Worm (Caenorhabditis elegans) whole organism, young adult: ENCODE results near the gene ogdh-1.

Experiments
- B0019.2 ChIP-seq: fragments of 200-800 bp; sonication (Bioruptor generic); conservative IDR thresholded peaks from 2 replicates; pipeline ENCODE4 v1.3.6; 2022; ENCODE audit warnings: missing genetic modification reagents, missing genetic modification characterization, missing compliant biosample characterization
- B0261.1 ChIP-seq: sonication (generic microtip); optimal IDR thresholded peaks from 2 replicates; lab custom pipeline; 2016; ENCODE audit warnings: mild to moderate bottlenecking, missing genetic modification characterization, moderate library complexity, missing compliant biosample characterization
- B0336.3 ChIP-seq: fragments of 200-800 bp; sonication (Bioruptor generic); IDR thresholded peaks from 2 replicates; pipeline ENCODE4 v1.3.6; 2022; ENCODE audit warnings: missing genetic modification characterization, missing compliant biosample characterization
- C17E4.6 ChIP-seq: fragments of 200-800 bp; sonication (Bioruptor generic); IDR thresholded peaks from 2 replicates; pipeline ENCODE4 v1.3.6; 2022; ENCODE audit warnings: missing genetic modification reagents, missing genetic modification characterization, missing compliant biosample characterization
- F22D6.2 ChIP-seq: sonication (generic microtip); optimal IDR thresholded peaks from 2 replicates; lab custom pipeline; 2016; ENCODE audit warnings: mild to moderate bottlenecking, missing genetic modification characterization, missing compliant biosample characterization
- F33H1.4 ChIP-seq: fragments of 200-800 bp; sonication (Bioruptor generic); IDR thresholded peaks from 2 replicates; pipeline ENCODE4 v1.3.6; 2022; ENCODE audit warnings: missing genetic modification reagents, missing genetic modification characterization, missing compliant biosample characterization
- F39B2.1 ChIP-seq: fragments of 200-800 bp; sonication (Bioruptor generic); IDR thresholded peaks from 2 replicates; pipeline ENCODE4 v1.3.6; 2022; ENCODE audit warnings: missing genetic modification reagents, missing genetic modification characterization, missing compliant biosample characterization
- F57A8.1 ChIP-seq: fragments of 200-800 bp; sonication (Bioruptor generic); optimal IDR thresholded peaks from 2 replicates; lab custom pipeline; 2018; ENCODE audit warnings: mild to moderate bottlenecking, missing genetic modification characterization, moderate library complexity, missing compliant biosample characterization
- F57C9.4 ChIP-seq: sonication (generic microtip); optimal IDR thresholded peaks from 2 replicates; lab custom pipeline; 2017; ENCODE audit warnings: mild to moderate bottlenecking, missing genetic modification characterization, missing compliant biosample characterization
- K12H6.12 ChIP-seq: fragments of 200-800 bp; sonication (Bioruptor generic); optimal IDR thresholded peaks from 2 replicates; lab custom pipeline; 2018; ENCODE audit warnings: mild to moderate bottlenecking, missing genetic modification characterization, missing compliant biosample characterization
- T07F8.4 ChIP-seq: sonication (generic microtip); optimal IDR thresholded peaks from 2 replicates; lab custom pipeline; 2016; ENCODE audit warnings: mild to moderate bottlenecking, missing genetic modification characterization, moderate library complexity, missing compliant biosample characterization
- Y53F4B.3 ChIP-seq: fragments of 200-800 bp; sonication (Bioruptor generic); IDR thresholded peaks from 2 replicates; pipeline ENCODE4 v1.3.6; 2022; ENCODE audit warnings: missing genetic modification reagents, missing genetic modification characterization, missing compliant biosample characterization
- Y53G8AR.9 ChIP-seq: fragments of 200-800 bp; sonication (Bioruptor generic); conservative IDR thresholded peaks from 2 replicates; pipeline ENCODE4 v1.3.6; 2022; ENCODE audit warnings: missing genetic modification reagents, missing genetic modification characterization, missing compliant biosample characterization
- ZK185.1 ChIP-seq: sonication (generic microtip); optimal IDR thresholded peaks from 2 replicates; lab custom pipeline; 2016; ENCODE audit warnings: mild to moderate bottlenecking, missing genetic modification characterization, missing compliant biosample characterization; ENCODE audit not compliant: poor library complexity, severe bottlenecking
- ama-1 ChIP-seq, 3 experiments: fragments of 150-350 bp in 1 of 3; sonication (generic microtip) in 2 of 3; optimal IDR thresholded peaks; 2 replicates each; lab custom pipeline; 2014 to 2018; ENCODE audit warnings: missing biosample characterization in 2 of 3, missing genetic modification characterization in 2 of 3, missing genetic modification reagents in 2 of 3
- aptf-2 ChIP-seq: fragments of 200-800 bp; sonication (Bioruptor generic); conservative IDR thresholded peaks from 2 replicates; pipeline ENCODE4 v1.3.6; 2022; ENCODE audit warnings: missing genetic modification reagents, missing genetic modification characterization, missing compliant biosample characterization
- ceh-79 ChIP-seq: sonication (generic microtip); optimal IDR thresholded peaks from 2 replicates; lab custom pipeline; 2017; ENCODE audit warnings: mild to moderate bottlenecking, missing genetic modification characterization, missing compliant biosample characterization
- chd-7 ChIP-seq: sonication (generic microtip); optimal IDR thresholded peaks from 2 replicates; lab custom pipeline; 2016; ENCODE audit warnings: mild to moderate bottlenecking, missing genetic modification characterization, moderate library complexity, missing compliant biosample characterization
- dox-1 ChIP-seq: fragments of 200-800 bp; sonication (Bioruptor generic); IDR thresholded peaks from 2 replicates; pipeline ENCODE4 v1.3.6; 2022; ENCODE audit warnings: missing genetic modification reagents, missing genetic modification characterization, missing compliant biosample characterization
- egl-18 ChIP-seq: fragments of 200-800 bp; sonication (Bioruptor generic); IDR thresholded peaks from 2 replicates; pipeline ENCODE4 v1.3.6; 2022; ENCODE audit warnings: missing genetic modification reagents, missing genetic modification characterization, missing compliant biosample characterization
- egl-44 ChIP-seq: fragments of 200-800 bp; sonication (Bioruptor generic); IDR thresholded peaks from 2 replicates; pipeline ENCODE4 v1.3.6; 2022; ENCODE audit warnings: missing genetic modification reagents, missing genetic modification characterization, missing compliant biosample characterization
- ekl-4 ChIP-seq: fragments of 200-800 bp; sonication (Bioruptor generic); IDR thresholded peaks from 2 replicates; pipeline ENCODE4 v1.3.6; 2022; ENCODE audit warnings: missing genetic modification reagents, missing genetic modification characterization, missing compliant biosample characterization
- ets-4 ChIP-seq: fragments of 200-800 bp; sonication (Bioruptor generic); optimal IDR thresholded peaks from 2 replicates; lab custom pipeline; 2018; ENCODE audit warnings: mild to moderate bottlenecking, missing genetic modification characterization, missing compliant biosample characterization
- fkh-3 ChIP-seq: sonication (generic microtip); optimal IDR thresholded peaks from 2 replicates; lab custom pipeline; 2016; ENCODE audit warnings: mild to moderate bottlenecking, missing genetic modification characterization, missing compliant biosample characterization
- gei-17 ChIP-seq: fragments of 200-800 bp; sonication (Bioruptor generic); optimal IDR thresholded peaks from 2 replicates; lab custom pipeline; 2018; ENCODE audit warnings: mild to moderate bottlenecking, missing genetic modification characterization, missing compliant biosample characterization
- hlh-12 ChIP-seq: sonication (generic microtip); optimal IDR thresholded peaks from 2 replicates; lab custom pipeline; 2016; ENCODE audit warnings: missing genetic modification characterization, missing compliant biosample characterization
- hrde-1 ChIP-seq: sonication (generic microtip); optimal IDR thresholded peaks from 2 replicates; lab custom pipeline; 2016; ENCODE audit warnings: missing genetic modification characterization, mild to moderate bottlenecking, missing compliant biosample characterization, moderate library complexity, missing genotype, missing genetic modification reagents, borderline replicate concordance
- hsf-1 ChIP-seq: fragments of 200-800 bp; sonication (Bioruptor generic); IDR thresholded peaks from 2 replicates; pipeline ENCODE4 v1.3.6; 2022; ENCODE audit warnings: missing genetic modification reagents, missing genetic modification characterization, missing compliant biosample characterization
- let-607 ChIP-seq, 2 experiments: fragments of 200-800 bp in 1 of 2; sonication (Bioruptor generic) in 1 of 2; sonication (generic microtip) in 1 of 2; optimal IDR thresholded peaks; 2 replicates each; lab custom pipeline; 2016 to 2018; ENCODE audit warnings: mild to moderate bottlenecking in 2 of 2, missing compliant biosample characterization in 2 of 2, missing genetic modification characterization in 2 of 2, moderate library complexity in 2 of 2, missing genotype in 1 of 2
- lin-40 ChIP-seq: sonication (generic microtip); optimal IDR thresholded peaks from 2 replicates; lab custom pipeline; 2016; ENCODE audit warnings: missing genetic modification characterization, mild to moderate bottlenecking, missing compliant biosample characterization, missing genotype, missing genetic modification reagents
- madf-6 ChIP-seq: fragments of 200-800 bp; sonication (Bioruptor generic); IDR thresholded peaks from 2 replicates; pipeline ENCODE4 v1.3.6; 2022; ENCODE audit warnings: missing genetic modification reagents, missing genetic modification characterization, missing compliant biosample characterization
- mel-28 ChIP-seq: sonication (generic microtip); optimal IDR thresholded peaks from 2 replicates; lab custom pipeline; 2016; ENCODE audit warnings: borderline replicate concordance, mild to moderate bottlenecking, missing genetic modification characterization, missing compliant biosample characterization
- mes-4 ChIP-seq: sonication (generic microtip); optimal IDR thresholded peaks from 2 replicates; lab custom pipeline; 2016; ENCODE audit warnings: missing genotype, missing genetic modification characterization, missing compliant biosample characterization
- nfya-1 ChIP-seq: sonication (generic microtip); optimal IDR thresholded peaks from 2 replicates; lab custom pipeline; 2017; ENCODE audit warnings: antibody characterized with exemption, missing compliant biosample characterization, missing genetic modification characterization, borderline replicate concordance; ENCODE audit not compliant: insufficient read depth
- nfyb-1 ChIP-seq: fragments of 200-800 bp; sonication (Bioruptor generic); IDR thresholded peaks from 2 replicates; pipeline ENCODE4 v1.3.6; 2022; ENCODE audit warnings: missing genetic modification reagents, missing genetic modification characterization, missing compliant biosample characterization
- nhr-120 ChIP-seq: fragments of 200-800 bp; sonication (Bioruptor generic); IDR thresholded peaks from 2 replicates; pipeline ENCODE4 v1.3.6; 2022; ENCODE audit warnings: missing genetic modification characterization, missing compliant biosample characterization
- nhr-179 ChIP-seq: sonication (generic microtip); optimal IDR thresholded peaks from 2 replicates; lab custom pipeline; 2016; ENCODE audit warnings: mild to moderate bottlenecking, missing genetic modification characterization, missing compliant biosample characterization
- nhr-27 ChIP-seq: fragments of 200-800 bp; sonication (Bioruptor generic); optimal IDR thresholded peaks from 2 replicates; lab custom pipeline; 2018; ENCODE audit warnings: mild to moderate bottlenecking, missing genetic modification characterization, moderate library complexity, missing compliant biosample characterization
- rpc-1 ChIP-seq, 2 experiments: fragments of 150-350 bp in 1 of 2; sonication (generic microtip) in 1 of 2; optimal IDR thresholded peaks; 2 replicates each; lab custom pipeline; 2014 to 2018; ENCODE audit warnings: missing biosample characterization in 1 of 2, missing genetic modification characterization in 1 of 2, missing genetic modification reagents in 1 of 2, missing genotype in 1 of 2
- sdz-38 ChIP-seq: sonication (generic microtip); optimal IDR thresholded peaks from 2 replicates; lab custom pipeline; 2016; ENCODE audit warnings: missing genotype, missing genetic modification characterization, missing compliant biosample characterization
- sea-2 ChIP-seq: fragments of 200-800 bp; sonication (Bioruptor generic); IDR thresholded peaks from 2 replicates; pipeline ENCODE4 v1.3.6; 2022; ENCODE audit warnings: missing genetic modification characterization, missing compliant biosample characterization
- snpc-1.1 ChIP-seq: sonication (generic microtip); optimal IDR thresholded peaks from 2 replicates; lab custom pipeline; 2017; ENCODE audit warnings: missing genetic modification characterization, mild to moderate bottlenecking, missing compliant biosample characterization, antibody characterized with exemption, moderate library complexity, missing genotype, missing genetic modification reagents; ENCODE audit not compliant: insufficient read depth
- snpc-3.4 ChIP-seq: sonication (generic microtip); optimal IDR thresholded peaks from 2 replicates; lab custom pipeline; 2017; ENCODE audit warnings: missing genetic modification characterization, mild to moderate bottlenecking, missing compliant biosample characterization, antibody characterized with exemption, moderate library complexity, missing genotype, missing genetic modification reagents
- tbp1 ChIP-seq: fragments of 200-800 bp; sonication (Bioruptor generic); optimal IDR thresholded peaks from 2 replicates; lab custom pipeline; 2018; ENCODE audit warnings: mild to moderate bottlenecking, missing genetic modification characterization, missing compliant biosample characterization
- xnd-1 ChIP-seq: sonication (generic microtip); optimal IDR thresholded peaks from 2 replicates; lab custom pipeline; 2016; ENCODE audit warnings: missing genotype, missing genetic modification reagents, missing genetic modification characterization, missing compliant biosample characterization
- ztf-18 ChIP-seq: sonication (generic microtip); optimal IDR thresholded peaks from 2 replicates; lab custom pipeline; 2016; ENCODE audit warnings: missing genotype, mild to moderate bottlenecking, missing genetic modification characterization, missing compliant biosample characterization
- ztf-3 ChIP-seq: fragments of 200-800 bp; sonication (Bioruptor generic); optimal IDR thresholded peaks from 2 replicates; lab custom pipeline; 2018; ENCODE audit warnings: mild to moderate bottlenecking, missing genetic modification characterization, missing compliant biosample characterization

Gene ogdh-1

ce11 chrIV:4652365-4652844, 51.4 kb downstream of the ogdh-1 start, which contains the start of gene F29B9.5:
Gene F29B9.5, plus strand, starts transcription at chrIV:4652415.
- TF ChIP-seq Y53G8AR.9 (peak; percentile 80), ceh-79 (peak; percentile 51), mel-28 (tag; lab: Kevin White, UChicago) (no peak), sdz-38 (no peak), madf-6 (peak; percentile 68), nhr-27 (no peak), lin-40 (no peak), ekl-4 (GFP tag; lab: Robert Waterston, UW) (peak; percentile 71), B0336.3 (GFP tag; lab: Robert Waterston, UW) (peak; percentile 86), let-607 (tag; optimal IDR thresholded peaks at IDR 0.05; lab: Kevin White, UChicago) (no peak), chd-7 (tag; lab: Kevin White, UChicago) (peak; percentile 63), fkh-3 (tag; lab: Kevin White, UChicago) (peak; percentile 47), egl-18 (GFP tag; lab: Robert Waterston, UW) (no peak), aptf-2 (no peak), ztf-18 (tag; lab: Kevin White, UChicago) (no peak), ama-1 (optimal IDR thresholded peaks at IDR 0.05; lab: Kevin White, UChicago) (peak; percentile 62), ama-1 (GFP tag; optimal IDR thresholded peaks at IDR 0.05; lab: Kevin White, UChicago) (no peak), K12H6.12 (no peak), snpc-3.4 (tag; lab: Kevin White, UChicago) (peak; percentile 41), ets-4 (GFP tag; lab: Kevin White, UChicago) (no peak), sea-2 (no peak), hlh-12 (tag; lab: Kevin White, UChicago) (no peak), hrde-1 (tag; lab: Kevin White, UChicago) (no peak), mes-4 (tag; lab: Kevin White, UChicago) (no peak), snpc-1.1 (no peak), xnd-1 (tag; lab: Kevin White, UChicago) (peak; percentile 41), F39B2.1 (GFP tag; lab: Robert Waterston, UW) (peak; percentile 9; the same call in 1 of the 2 replicates), rpc-1 (optimal IDR thresholded peaks at IDR 0.05; lab: Kevin White, UChicago) (no peak), rpc-1 (tag; optimal IDR thresholded peaks at IDR 0.05; lab: Kevin White, UChicago) (no peak), egl-44 (GFP tag; lab: Robert Waterston, UW) (no peak), ZK185.1 (tag; lab: Kevin White, UChicago) (no peak), tbp1 (GFP tag; lab: Kevin White, UChicago) (no peak), nfyb-1 (GFP tag; lab: Robert Waterston, UW) (0 out of 2 replicates have a peak, but pooled peaks have one; percentile 54), Y53F4B.3 (no peak), B0019.2 (GFP tag; lab: Robert Waterston, UW) (no peak), nhr-179 (no peak), F33H1.4 (peak; percentile 26), ztf-3 (GFP tag; lab: Kevin White, UChicago) (no peak), hsf-1 (peak; percentile 77), F57C9.4 (tag; lab: Kevin White, UChicago) (no peak), T07F8.4 (tag; lab: Kevin White, UChicago) (peak; percentile 18), nhr-120 (GFP tag; lab: Robert Waterston, UW) (no peak), C17E4.6 (GFP tag; lab: Robert Waterston, UW) (no peak), nfya-1 (tag; lab: Kevin White, UChicago) (no peak), gei-17 (GFP tag; lab: Kevin White, UChicago) (no peak), dox-1 (GFP tag; lab: Robert Waterston, UW) (peak; percentile 24; the same call in 1 of the 2 replicates), B0261.1 (tag; lab: Kevin White, UChicago) (no peak), F57A8.1 (no peak), F22D6.2 (tag; lab: Kevin White, UChicago) (no peak)
